Fruit fly (Drosophila melanogaster) whole organism, prepupa: ENCODE results near the gene Crtc.

Experiments used
- Blimp-1 ChIP-seq: fragments of 200-800 bp; sonication (Bioruptor generic); optimal IDR thresholded peaks from 3 replicates; lab custom pipeline; 2017; ENCODE audit warnings: missing biosample characterization, missing genetic modification characterization, mild to moderate bottlenecking, moderate library complexity, missing genetic modification reagents
- CG10631 ChIP-seq: fragments of 200-800 bp; sonication (Bioruptor generic); optimal IDR thresholded peaks from 2 replicates; lab custom pipeline; 2016; ENCODE audit warnings: missing biosample characterization, missing genetic modification characterization
- CG10669 ChIP-seq: fragments of 200-800 bp; sonication (Bioruptor generic); optimal IDR thresholded peaks from 3 replicates; lab custom pipeline; 2018; ENCODE audit warnings: missing biosample characterization, mild to moderate bottlenecking, missing genetic modification characterization, moderate library complexity
- CG11762 ChIP-seq: fragments of 200-800 bp; sonication (Bioruptor generic); optimal IDR thresholded peaks from 3 replicates; lab custom pipeline; 2016; ENCODE audit warnings: missing biosample characterization, missing genetic modification characterization; ENCODE audit not compliant: insufficient read depth
- CG11902 ChIP-seq: fragments of 200-800 bp; sonication (Bioruptor generic); optimal IDR thresholded peaks from 3 replicates; lab custom pipeline; 2016; ENCODE audit warnings: missing biosample characterization, missing genetic modification characterization
- CG15336 ChIP-seq: fragments of 200-800 bp; sonication (Bioruptor generic); IDR thresholded peaks from 2 replicates; pipeline ENCODE4 v1.3.6; 2022; ENCODE audit warnings: missing biosample characterization, missing genetic modification characterization
- CG1621 ChIP-seq: fragments of 200-800 bp; sonication (Bioruptor generic); optimal IDR thresholded peaks from 3 replicates; lab custom pipeline; 2018; ENCODE audit warnings: missing biosample characterization, mild to moderate bottlenecking, missing genetic modification characterization
- CG16779 ChIP-seq: fragments of 200-800 bp; sonication (Bioruptor generic); optimal IDR thresholded peaks from 3 replicates; lab custom pipeline; 2017; ENCODE audit warnings: missing biosample characterization, mild to moderate bottlenecking, missing genetic modification characterization
- CG3032 ChIP-seq: fragments of 200-800 bp; optimal IDR thresholded peaks from 2 replicates; lab custom pipeline; 2019; ENCODE audit warnings: missing biosample characterization, mild to moderate bottlenecking, missing genetic modification characterization, moderate library complexity
- CG31627 ChIP-seq: fragments of 200-800 bp; sonication (Bioruptor generic); optimal IDR thresholded peaks from 3 replicates; lab custom pipeline; 2016; ENCODE audit warnings: missing biosample characterization, missing genetic modification characterization
- CG32006 ChIP-seq: fragments of 200-800 bp; sonication (Bioruptor generic); optimal IDR thresholded peaks from 3 replicates; lab custom pipeline; 2017; ENCODE audit warnings: missing biosample characterization, mild to moderate bottlenecking, missing genetic modification characterization
- CG3919 ChIP-seq: fragments of 200-800 bp; sonication (Bioruptor generic); optimal IDR thresholded peaks from 3 replicates; lab custom pipeline; 2016; ENCODE audit warnings: missing biosample characterization, missing genetic modification characterization
- CG4318 ChIP-seq: fragments of 200-800 bp; sonication (Bioruptor generic); optimal IDR thresholded peaks from 3 replicates; lab custom pipeline; 2017; ENCODE audit warnings: missing biosample characterization, mild to moderate bottlenecking, missing genetic modification characterization
- CG6163 ChIP-seq: fragments of 200-800 bp; sonication (Bioruptor generic); IDR thresholded peaks from 3 replicates; pipeline ENCODE4 v1.3.6; 2022; ENCODE audit warnings: missing biosample characterization, missing genetic modification characterization
- CG6276 ChIP-seq: fragments of 200-800 bp; sonication (Bioruptor generic); optimal IDR thresholded peaks from 2 replicates; lab custom pipeline; 2017; ENCODE audit warnings: missing biosample characterization, mild to moderate bottlenecking, missing genetic modification characterization
- CG6792 ChIP-seq: fragments of 200-800 bp; sonication (Bioruptor generic); optimal IDR thresholded peaks from 3 replicates; lab custom pipeline; 2016; ENCODE audit warnings: missing biosample characterization, missing genetic modification characterization
- CG6808 ChIP-seq: fragments of 200-800 bp; sonication (Bioruptor generic); optimal IDR thresholded peaks from 3 replicates; lab custom pipeline; 2017; ENCODE audit warnings: missing biosample characterization, missing genetic modification characterization, mild to moderate bottlenecking, moderate library complexity, missing genetic modification reagents
- CG8319 ChIP-seq: fragments of 200-800 bp; sonication (Bioruptor generic); optimal IDR thresholded peaks from 3 replicates; lab custom pipeline; 2016; ENCODE audit warnings: missing biosample characterization, missing genetic modification characterization
- CG8632 ChIP-seq: fragments of 200-800 bp; sonication (Bioruptor generic); optimal IDR thresholded peaks from 3 replicates; lab custom pipeline; 2016; ENCODE audit warnings: missing biosample characterization, missing genetic modification characterization
- CG9139 ChIP-seq: fragments of 200-800 bp; sonication (Bioruptor generic); optimal IDR thresholded peaks from 3 replicates; lab custom pipeline; 2017; ENCODE audit warnings: missing biosample characterization, mild to moderate bottlenecking, missing genetic modification characterization
- Eip75B ChIP-seq: fragments of 200-800 bp; sonication (Bioruptor generic); optimal IDR thresholded peaks from 3 replicates; lab custom pipeline; 2016; ENCODE audit warnings: missing biosample characterization, missing genetic modification characterization
- Eip78C ChIP-seq: fragments of 200-800 bp; sonication (Bioruptor generic); peaks from one replicate; lab custom pipeline; 2016; ENCODE audit warnings: missing biosample characterization, missing genetic modification characterization
- Eip93F ChIP-seq: fragments of 200-800 bp; sonication (Bioruptor generic); optimal IDR thresholded peaks from 2 replicates; lab custom pipeline; 2016; ENCODE audit warnings: missing biosample characterization, mild to moderate bottlenecking, missing genetic modification characterization
- Ets21C ChIP-seq: fragments of 200-800 bp; sonication (Bioruptor generic); optimal IDR thresholded peaks from 3 replicates; lab custom pipeline; 2016; ENCODE audit warnings: missing biosample characterization, missing genetic modification characterization
- Ets96B ChIP-seq: fragments of 200-800 bp; optimal IDR thresholded peaks from 2 replicates; lab custom pipeline; 2019; ENCODE audit warnings: missing biosample characterization, mild to moderate bottlenecking, missing genetic modification characterization, moderate library complexity
- Gug ChIP-seq: fragments of 200-800 bp; sonication (Bioruptor generic); IDR thresholded peaks from 2 replicates; pipeline ENCODE4 v1.3.6; 2022; ENCODE audit warnings: missing biosample characterization, missing genetic modification characterization
- Hr38 ChIP-seq: sonication (Bioruptor generic); optimal IDR thresholded peaks from 2 replicates; lab custom pipeline; 2016; ENCODE audit warnings: missing biosample characterization, missing genetic modification characterization
- Hr39 ChIP-seq: fragments of 200-800 bp; sonication (Bioruptor generic); optimal IDR thresholded peaks from 2 replicates; lab custom pipeline; 2016; ENCODE audit warnings: missing biosample characterization, missing genetic modification characterization
- Hr4 ChIP-seq: fragments of 200-800 bp; sonication (Bioruptor generic); optimal IDR thresholded peaks from 3 replicates; lab custom pipeline; 2016; ENCODE audit warnings: missing biosample characterization, missing genetic modification characterization
- Lpt ChIP-seq: fragments of 200-800 bp; sonication (Bioruptor generic); optimal IDR thresholded peaks from 3 replicates; lab custom pipeline; 2016; ENCODE audit warnings: missing biosample characterization, missing genetic modification characterization
- Met ChIP-seq: fragments of 200-800 bp; sonication (Bioruptor generic); optimal IDR thresholded peaks from 3 replicates; lab custom pipeline; 2016; ENCODE audit warnings: missing biosample characterization, missing genetic modification characterization
- OdsH ChIP-seq: fragments of 200-800 bp; sonication (Bioruptor generic); optimal IDR thresholded peaks from 3 replicates; lab custom pipeline; 2016; ENCODE audit warnings: missing biosample characterization, missing genetic modification characterization
- Smox ChIP-seq: fragments of 200-800 bp; sonication (Bioruptor generic); optimal IDR thresholded peaks from 3 replicates; lab custom pipeline; 2016; ENCODE audit warnings: missing biosample characterization, missing genetic modification characterization
- Sox14 ChIP-seq: fragments of 200-800 bp; sonication (Bioruptor generic); optimal IDR thresholded peaks from 3 replicates; lab custom pipeline; 2016; ENCODE audit warnings: missing biosample characterization, missing genetic modification characterization
- Sox15 ChIP-seq: fragments of 200-800 bp; sonication (Bioruptor generic); optimal IDR thresholded peaks from 3 replicates; lab custom pipeline; 2016; ENCODE audit warnings: missing biosample characterization, missing genetic modification characterization
- achi ChIP-seq: fragments of 200-800 bp; sonication (Bioruptor generic); optimal IDR thresholded peaks from 3 replicates; lab custom pipeline; 2016; ENCODE audit warnings: missing biosample characterization, missing genetic modification characterization
- acj6 ChIP-seq: fragments of 200-800 bp; sonication (Bioruptor generic); optimal IDR thresholded peaks from 3 replicates; lab custom pipeline; 2016; ENCODE audit warnings: missing biosample characterization, missing genetic modification characterization
- cyc ChIP-seq: fragments of 200-800 bp; sonication (Bioruptor generic); optimal IDR thresholded peaks from 3 replicates; lab custom pipeline; 2016; ENCODE audit warnings: missing biosample characterization, missing genetic modification characterization
- dac ChIP-seq: fragments of 200-800 bp; sonication (Bioruptor generic); optimal IDR thresholded peaks from 2 replicates; lab custom pipeline; 2017; ENCODE audit warnings: missing biosample characterization, mild to moderate bottlenecking, missing genetic modification characterization
- eg ChIP-seq: fragments of 200-800 bp; sonication (Bioruptor generic); IDR thresholded peaks from 3 replicates; pipeline ENCODE4 v1.3.6; 2022; ENCODE audit warnings: missing biosample characterization, missing genetic modification characterization
- esn ChIP-seq: fragments of 200-800 bp; sonication (Bioruptor generic); optimal IDR thresholded peaks from 2 replicates; lab custom pipeline; 2016; ENCODE audit warnings: missing biosample characterization, mild to moderate bottlenecking, missing genetic modification characterization, moderate library complexity
- fd59A ChIP-seq: fragments of 200-800 bp; sonication (Bioruptor generic); optimal IDR thresholded peaks from 2 replicates; lab custom pipeline; 2017; ENCODE audit warnings: missing biosample characterization, mild to moderate bottlenecking, missing genetic modification characterization, missing genetic modification reagents
- fd85E ChIP-seq: fragments of 200-800 bp; sonication (Bioruptor generic); optimal IDR thresholded peaks from 3 replicates; lab custom pipeline; 2016; ENCODE audit warnings: missing biosample characterization, missing genetic modification characterization
- fkh ChIP-seq: fragments of 200-800 bp; sonication (Bioruptor generic); optimal IDR thresholded peaks from 3 replicates; lab custom pipeline; 2017; ENCODE audit warnings: missing biosample characterization, mild to moderate bottlenecking, missing genetic modification characterization, moderate library complexity
- lz ChIP-seq: fragments of 200-800 bp; sonication (Bioruptor generic); optimal IDR thresholded peaks from 3 replicates; lab custom pipeline; 2016; ENCODE audit warnings: missing biosample characterization, missing genetic modification characterization
- net ChIP-seq: fragments of 200-800 bp; sonication (Bioruptor generic); optimal IDR thresholded peaks from 3 replicates; lab custom pipeline; 2016; ENCODE audit warnings: missing biosample characterization, missing genetic modification characterization
- pdm3 ChIP-seq: fragments of 200-800 bp; sonication (Bioruptor generic); optimal IDR thresholded peaks from 3 replicates; lab custom pipeline; 2016; ENCODE audit warnings: missing biosample characterization, missing genetic modification characterization
- salr ChIP-seq, 2 experiments: fragments of 200-800 bp; sonication (Bioruptor generic); optimal IDR thresholded peaks; 3 replicates each; lab custom pipeline; 2016 to 2018; ENCODE audit warnings: missing biosample characterization in 2 of 2, missing genetic modification characterization in 2 of 2, mild to moderate bottlenecking in 1 of 2
- spab ChIP-seq: fragments of 200-800 bp; sonication (Bioruptor generic); optimal IDR thresholded peaks from 2 replicates; lab custom pipeline; 2017; ENCODE audit warnings: missing biosample characterization, mild to moderate bottlenecking, missing genetic modification characterization, missing genetic modification reagents
- ss ChIP-seq, 2 experiments: fragments of 200-800 bp; sonication (Bioruptor generic); optimal IDR thresholded peaks; 2 replicates in 1 of 2; 3 replicates in 1 of 2; lab custom pipeline; 2017 to 2018; ENCODE audit warnings: mild to moderate bottlenecking in 2 of 2, missing biosample characterization in 2 of 2, missing genetic modification characterization in 2 of 2, moderate library complexity in 1 of 2
- svp ChIP-seq: fragments of 200-800 bp; sonication (Bioruptor generic); peaks from one replicate; lab custom pipeline; 2016; ENCODE audit warnings: missing biosample characterization, missing genetic modification characterization
- topi ChIP-seq: fragments of 200-800 bp; sonication (Bioruptor generic); optimal IDR thresholded peaks from 3 replicates; lab custom pipeline; 2016; ENCODE audit warnings: missing biosample characterization, missing genetic modification characterization
- vri ChIP-seq: fragments of 200-800 bp; sonication (Bioruptor generic); optimal IDR thresholded peaks from 3 replicates; lab custom pipeline; 2016; ENCODE audit warnings: missing biosample characterization, mild to moderate bottlenecking, missing genetic modification characterization

The Crtc gene

dm6 chr3L:17665084-17665576 lies 3.9 kb downstream of the Crtc start:
- TF ChIP-seq CG3032 (tag; lab: Kevin White, UChicago) (no peak), fd85E (GFP tag; lab: Kevin White, UChicago) (no peak), CG15336 (GFP tag; lab: Robert Waterston, UW) (no peak), Hr39 (GFP tag; lab: Kevin White, UChicago) (no peak), CG10631 (GFP tag; lab: Kevin White, UChicago) (no peak), salr (GFP tag; optimal IDR thresholded peaks at IDR 0.05; lab: Kevin White, UChicago) (no peak), Hr38 (GFP tag; lab: Kevin White, UChicago) (no peak), Ets21C (GFP tag; lab: Kevin White, UChicago) (no peak), Lpt (peak; percentile 6), CG3919 (GFP tag; lab: Kevin White, UChicago) (no peak), acj6 (GFP tag; lab: Kevin White, UChicago) (no peak), CG1621 (no peak), spab (GFP tag; lab: Kevin White, UChicago) (no peak), eg (GFP tag; lab: Robert Waterston, UW) (no peak), fd59A (GFP tag; lab: Kevin White, UChicago) (no peak), CG6163 (GFP tag; lab: Robert Waterston, UW) (peak; percentile 20; the same call in 1 of the 3 replicates), Sox15 (GFP tag; lab: Kevin White, UChicago) (no peak), CG32006 (GFP tag; lab: Kevin White, UChicago) (no peak), Eip93F (GFP tag; lab: Kevin White, UChicago) (peak; percentile 62), cyc (GFP tag; lab: Kevin White, UChicago) (no peak), CG11762 (GFP tag; lab: Kevin White, UChicago) (no peak), dac (GFP tag; lab: Kevin White, UChicago) (no peak), CG9139 (GFP tag; lab: Kevin White, UChicago) (no peak), CG16779 (tag; lab: Kevin White, UChicago) (no peak), ss (GFP tag; optimal IDR thresholded peaks at IDR 0.05; lab: Kevin White, UChicago) (peak in 1 of 2 experiments; percentile 28), CG6276 (GFP tag; lab: Kevin White, UChicago) (no peak), Eip78C (GFP tag; lab: Kevin White, UChicago) (no peak), Sox14 (GFP tag; lab: Kevin White, UChicago) (peak; percentile 18), Eip75B (peak; percentile 25), svp (GFP tag; lab: Kevin White, UChicago) (peak; percentile 93), Blimp-1 (GFP tag; lab: Kevin White, UChicago) (peak; percentile 60), esn (GFP tag; lab: Kevin White, UChicago) (peak; percentile 8), CG4318 (GFP tag; lab: Kevin White, UChicago) (no peak), Ets96B (tag; lab: Kevin White, UChicago) (no peak), CG8319 (GFP tag; lab: Kevin White, UChicago) (no peak), CG31627 (GFP tag; lab: Kevin White, UChicago) (no peak), topi (GFP tag; lab: Kevin White, UChicago) (peak; percentile 14), OdsH (GFP tag; lab: Kevin White, UChicago) (no peak), Gug (GFP tag; lab: Robert Waterston, UW) (no peak), fkh (peak; percentile 62), achi (GFP tag; lab: Kevin White, UChicago) (no peak), vri (GFP tag; lab: Kevin White, UChicago) (peak; percentile 99), CG11902 (GFP tag; lab: Kevin White, UChicago) (no peak), Smox (no peak), CG6808 (GFP tag; lab: Kevin White, UChicago) (no peak), CG6792 (GFP tag; lab: Kevin White, UChicago) (no peak), lz (GFP tag; lab: Kevin White, UChicago) (no peak), CG8632 (GFP tag; lab: Kevin White, UChicago) (no peak), Met (GFP tag; lab: Kevin White, UChicago) (no peak), net (GFP tag; lab: Kevin White, UChicago) (peak; percentile 3), pdm3 (GFP tag; lab: Kevin White, UChicago) (no peak), CG10669 (GFP tag; lab: Kevin White, UChicago) (no peak), Hr4 (GFP tag; lab: Kevin White, UChicago) (no peak)
